Fruit fly (Drosophila melanogaster) whole organism, pupa: ENCODE measurements around the gene Dbp73D.

ENCODE experiments used
- CG10348 ChIP-seq: fragments of 200-800 bp; sonication (Bioruptor generic); IDR thresholded peaks from 2 replicates; pipeline ENCODE4 v1.3.6; 2022; ENCODE audit warnings: missing biosample characterization, missing genetic modification characterization
- CG12605 ChIP-seq: fragments of 200-800 bp; sonication (Bioruptor generic); IDR thresholded peaks from 2 replicates; pipeline ENCODE4 v1.3.6; 2022; ENCODE audit warnings: missing biosample characterization, missing genetic modification characterization
- CG13204 ChIP-seq: fragments of 200-800 bp; sonication (Bioruptor generic); optimal IDR thresholded peaks from 2 replicates; lab custom pipeline; 2018; ENCODE audit warnings: missing biosample characterization, mild to moderate bottlenecking, missing genetic modification characterization, moderate library complexity
- CG14655 ChIP-seq: fragments of 200-800 bp; sonication (Bioruptor generic); optimal IDR thresholded peaks from 3 replicates; lab custom pipeline; 2017; ENCODE audit warnings: mild to moderate bottlenecking, missing biosample characterization, missing genetic modification reagents, missing genetic modification characterization
- CG15710 ChIP-seq: fragments of 200-800 bp; sonication (Bioruptor generic); optimal IDR thresholded peaks from 2 replicates; lab custom pipeline; 2018; ENCODE audit warnings: missing biosample characterization, mild to moderate bottlenecking, missing genetic modification characterization, moderate library complexity
- CG17806 ChIP-seq: fragments of 200-800 bp; sonication (Bioruptor generic); optimal IDR thresholded peaks from 2 replicates; lab custom pipeline; 2018; ENCODE audit warnings: missing biosample characterization, mild to moderate bottlenecking, missing genetic modification characterization, moderate library complexity
- CG32121 ChIP-seq: fragments of 200-800 bp; sonication (Bioruptor generic); IDR thresholded peaks from 2 replicates; pipeline ENCODE4 v1.3.6; 2022; ENCODE audit warnings: missing biosample characterization, missing genetic modification characterization
- CG34367 ChIP-seq: fragments of 200-800 bp; sonication (Bioruptor generic); optimal IDR thresholded peaks from 2 replicates; lab custom pipeline; 2018; ENCODE audit warnings: missing biosample characterization, mild to moderate bottlenecking, missing genetic modification characterization
- CG4496 ChIP-seq: fragments of 200-800 bp; sonication (Bioruptor generic); IDR thresholded peaks from 3 replicates; pipeline ENCODE4 v1.3.6; 2022; ENCODE audit warnings: missing biosample characterization, missing genetic modification characterization
- CG8159 ChIP-seq: fragments of 200-800 bp; sonication (Bioruptor generic); optimal IDR thresholded peaks from 3 replicates; lab custom pipeline; 2018; ENCODE audit warnings: missing biosample characterization, mild to moderate bottlenecking, missing genetic modification characterization, moderate library complexity
- CG8301 ChIP-seq: fragments of 200-800 bp; sonication (Bioruptor generic); optimal IDR thresholded peaks from 2 replicates; lab custom pipeline; 2018; ENCODE audit warnings: missing biosample characterization, mild to moderate bottlenecking, missing genetic modification characterization
- CG9948 ChIP-seq: fragments of 200-800 bp; sonication (Bioruptor generic); optimal IDR thresholded peaks from 2 replicates; lab custom pipeline; 2018; ENCODE audit warnings: missing biosample characterization, mild to moderate bottlenecking, missing genetic modification characterization, moderate library complexity
- D1 ChIP-seq: fragments of 200-800 bp; sonication (Bioruptor generic); optimal IDR thresholded peaks from 2 replicates; lab custom pipeline; 2018; ENCODE audit warnings: missing biosample characterization, mild to moderate bottlenecking, missing genetic modification characterization, moderate library complexity
- EcR ChIP-seq: fragments of 200-800 bp; sonication (Bioruptor generic); optimal IDR thresholded peaks from 3 replicates; lab custom pipeline; 2019; ENCODE audit warnings: missing biosample characterization, missing genetic modification characterization, mild to moderate bottlenecking, moderate library complexity, missing genetic modification reagents
- Ets98B ChIP-seq: fragments of 200-800 bp; sonication (Bioruptor generic); IDR thresholded peaks from 2 replicates; pipeline ENCODE4 v1.3.6; 2022; ENCODE audit warnings: missing biosample characterization, missing genetic modification characterization
- Pif1A ChIP-seq: fragments of 200-800 bp; sonication (Bioruptor generic); optimal IDR thresholded peaks from 3 replicates; lab custom pipeline; 2016; ENCODE audit warnings: missing biosample characterization, missing genetic modification characterization
- Pif1B ChIP-seq: fragments of 200-800 bp; sonication (Bioruptor generic); optimal IDR thresholded peaks from 3 replicates; lab custom pipeline; 2016; ENCODE audit warnings: missing biosample characterization, missing genetic modification characterization
- Snoo ChIP-seq: fragments of 200-800 bp; sonication (Bioruptor generic); optimal IDR thresholded peaks from 3 replicates; lab custom pipeline; 2017; ENCODE audit warnings: missing biosample characterization, mild to moderate bottlenecking, missing genetic modification characterization, inconsistent platforms
- fd96Ca ChIP-seq: fragments of 200-800 bp; sonication (Bioruptor generic); IDR thresholded peaks from 3 replicates; pipeline ENCODE4 v1.3.6; 2022; ENCODE audit warnings: missing biosample characterization, missing genetic modification characterization
- gl ChIP-seq: fragments of 200-800 bp; sonication (Bioruptor generic); optimal IDR thresholded peaks from 2 replicates; lab custom pipeline; 2018; ENCODE audit warnings: missing biosample characterization, mild to moderate bottlenecking, missing genetic modification characterization
- rn ChIP-seq: fragments of 200-800 bp; sonication (Bioruptor generic); IDR thresholded peaks from 2 replicates; pipeline ENCODE4 v1.3.6; 2022; ENCODE audit warnings: missing biosample characterization, missing genetic modification characterization

Gene Dbp73D

DNA sequence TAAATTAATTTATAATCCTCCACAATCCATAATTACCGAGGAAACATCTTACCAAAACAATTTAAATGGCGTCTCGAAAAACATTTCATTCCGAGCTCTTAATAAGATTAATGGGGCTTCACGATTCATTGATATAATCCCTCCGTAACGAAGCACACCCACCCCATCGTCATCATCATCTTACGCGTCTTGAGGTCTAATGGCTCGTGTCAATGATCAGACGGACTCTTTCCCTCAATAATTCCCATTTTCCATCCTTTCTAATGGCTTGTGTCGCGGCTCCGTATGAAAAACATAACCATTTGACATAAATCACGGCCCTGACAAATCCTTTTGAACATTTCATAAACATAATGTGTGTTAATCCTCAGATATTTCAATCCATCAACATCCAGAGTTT lies 36.3 kb upstream of the Dbp73D start:
- TF ChIP-seq EcR (GFP tag; lab: Kevin White, UChicago) (no peak), CG8301 (tag; lab: Kevin White, UChicago) (no peak), fd96Ca (GFP tag; lab: Robert Waterston, UW) (no peak), CG14655 (GFP tag; lab: Kevin White, UChicago) (no peak), CG12605 (GFP tag; lab: Robert Waterston, UW) (no peak), CG34367 (tag; lab: Kevin White, UChicago) (no peak), CG15710 (tag; lab: Kevin White, UChicago) (no peak), Snoo (tag; lab: Kevin White, UChicago) (no peak), Pif1B (GFP tag; lab: Kevin White, UChicago) (no peak), CG32121 (GFP tag; lab: Robert Waterston, UW) (no peak), CG10348 (GFP tag; lab: Robert Waterston, UW) (no peak), Pif1A (GFP tag; lab: Kevin White, UChicago) (no peak), CG17806 (tag; lab: Kevin White, UChicago) (no peak), Ets98B (no peak), CG13204 (GFP tag; lab: Kevin White, UChicago) (no peak), gl (tag; lab: Kevin White, UChicago) (no peak)

DNA sequence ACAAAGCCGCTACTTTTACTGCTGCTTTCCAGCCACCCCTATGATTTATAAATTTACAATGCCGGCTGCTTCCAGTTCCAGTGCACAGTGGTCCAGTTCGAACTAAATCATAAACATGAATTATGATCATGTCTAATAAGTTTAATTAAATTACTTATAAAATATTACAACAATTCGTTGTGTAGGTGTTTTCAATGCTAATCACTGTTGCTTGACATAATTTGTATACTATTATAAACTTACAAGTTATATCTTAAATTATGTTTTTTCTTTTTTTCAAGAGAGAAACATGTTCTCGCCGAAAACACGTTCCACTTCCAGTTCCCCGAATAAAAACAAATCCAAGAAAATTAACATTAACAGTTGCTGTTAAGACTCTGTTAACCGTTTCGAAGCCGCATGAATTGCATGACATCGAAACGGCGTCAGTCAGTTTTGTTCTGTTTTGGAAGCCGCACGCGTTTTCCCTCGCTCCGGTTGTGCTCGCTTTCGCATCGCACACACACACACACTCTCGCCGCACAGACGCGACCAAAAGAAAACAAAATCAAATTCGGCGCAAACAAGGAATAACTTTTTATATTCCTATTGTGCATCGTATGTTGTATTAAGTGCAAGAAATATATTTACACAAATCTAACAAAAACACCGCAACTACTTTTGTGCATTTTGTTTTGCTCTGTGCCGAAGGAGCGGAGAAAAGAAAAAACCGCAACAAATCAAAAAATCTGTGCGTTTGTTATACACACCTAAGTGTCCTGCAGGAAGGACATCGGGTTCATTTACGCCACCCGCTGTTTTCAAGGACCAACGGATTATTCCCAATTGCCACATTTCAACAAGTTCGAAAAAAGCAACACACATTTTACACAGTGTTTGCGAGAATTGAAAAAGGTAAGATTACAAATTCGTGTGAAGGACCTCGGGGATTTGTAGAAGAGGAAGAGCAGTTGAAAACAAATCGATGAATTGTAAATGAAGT lies 35.3 kb upstream of the Dbp73D start, which contains the start of gene Nrt:
Gene Nrt, plus strand, starts transcription at position 426 of the 982 bp plus-strand sequence.
- TF ChIP-seq EcR (GFP tag; lab: Kevin White, UChicago) (peak; percentile 38), CG8301 (tag; lab: Kevin White, UChicago) (peak; percentile 64), CG4496 (peak; percentile 63; the same call in 1 of the 3 replicates), CG10348 (GFP tag; lab: Robert Waterston, UW) (no peak), CG17806 (tag; lab: Kevin White, UChicago) (peak; percentile 67), CG15710 (tag; lab: Kevin White, UChicago) (peak; percentile 61), CG34367 (tag; lab: Kevin White, UChicago) (peak; percentile 68), Snoo (tag; lab: Kevin White, UChicago) (peak; percentile 36), D1 (tag; lab: Kevin White, UChicago) (no peak), rn (GFP tag; lab: Robert Waterston, UW) (no peak), CG13204 (GFP tag; lab: Kevin White, UChicago) (peak; percentile 29), Pif1B (GFP tag; lab: Kevin White, UChicago) (peak; percentile 69), fd96Ca (GFP tag; lab: Robert Waterston, UW) (peak; percentile 8; the same call in 1 of the 3 replicates), Pif1A (GFP tag; lab: Kevin White, UChicago) (peak; percentile 72), CG12605 (GFP tag; lab: Robert Waterston, UW) (peak; percentile 86), Ets98B (peak; percentile 60), CG14655 (GFP tag; lab: Kevin White, UChicago) (peak; percentile 65), gl (tag; lab: Kevin White, UChicago) (peak; percentile 47), CG8159 (peak; percentile 77), CG32121 (GFP tag; lab: Robert Waterston, UW) (peak; percentile 65; the same call in 1 of the 2 replicates), CG9948 (tag; lab: Kevin White, UChicago) (peak; percentile 38)
- TF ChIP-seq, all 21 proteins: peak for 18

DNA sequence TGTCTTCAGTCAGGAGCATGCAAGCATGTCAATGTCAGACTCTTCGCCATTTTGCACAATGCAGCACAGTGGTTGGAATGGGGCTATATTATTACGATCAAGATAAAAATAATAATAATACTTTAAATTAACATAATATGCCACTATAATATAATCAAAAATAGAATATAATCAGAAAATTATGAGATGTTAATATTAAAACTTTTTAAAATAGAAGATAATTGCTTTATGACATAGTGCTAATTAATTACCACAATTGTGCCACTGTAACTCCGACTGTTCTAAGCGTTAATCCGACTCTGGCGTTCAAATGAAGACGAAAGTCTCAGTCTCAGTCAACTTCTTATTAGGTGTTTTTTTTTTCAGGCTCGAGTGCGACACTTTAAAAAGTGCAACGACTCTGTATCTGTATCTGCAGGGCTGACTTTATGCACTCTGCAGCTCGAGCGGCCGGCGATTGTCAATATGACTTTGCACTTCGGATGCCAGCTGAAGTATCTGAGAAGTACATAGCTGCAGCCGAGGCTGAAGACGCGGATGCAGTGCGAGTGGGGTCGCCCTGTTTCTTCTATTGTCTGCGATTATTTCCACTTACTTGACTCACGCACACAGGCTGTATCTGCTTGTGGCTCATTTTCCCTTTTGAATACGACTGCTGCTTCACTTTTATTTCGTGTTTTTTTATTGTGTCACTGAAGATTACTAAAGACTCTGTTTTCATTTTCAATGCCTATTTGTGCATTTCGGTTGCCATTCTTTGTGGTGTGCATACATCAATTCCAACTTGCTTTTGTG lies 31.8 kb upstream of the Dbp73D start:
- TF ChIP-seq D1 (tag; lab: Kevin White, UChicago) (no peak), CG14655 (GFP tag; lab: Kevin White, UChicago) (peak; percentile 78), rn (GFP tag; lab: Robert Waterston, UW) (no peak), fd96Ca (GFP tag; lab: Robert Waterston, UW) (no peak), Snoo (tag; lab: Kevin White, UChicago) (no peak), CG8159 (peak; percentile 78), CG34367 (tag; lab: Kevin White, UChicago) (peak; percentile 77), Ets98B (no peak), gl (tag; lab: Kevin White, UChicago) (no peak), Pif1B (GFP tag; lab: Kevin White, UChicago) (peak; percentile 77), CG10348 (GFP tag; lab: Robert Waterston, UW) (no peak), CG9948 (tag; lab: Kevin White, UChicago) (peak; percentile 78), CG4496 (no peak), EcR (GFP tag; lab: Kevin White, UChicago) (peak; percentile 72), CG15710 (tag; lab: Kevin White, UChicago) (peak; percentile 79), Pif1A (GFP tag; lab: Kevin White, UChicago) (peak; percentile 56), CG8301 (tag; lab: Kevin White, UChicago) (peak; percentile 41), CG12605 (GFP tag; lab: Robert Waterston, UW) (no peak), CG13204 (GFP tag; lab: Kevin White, UChicago) (no peak), CG17806 (tag; lab: Kevin White, UChicago) (peak; percentile 78), CG32121 (GFP tag; lab: Robert Waterston, UW) (no peak)

DNA sequence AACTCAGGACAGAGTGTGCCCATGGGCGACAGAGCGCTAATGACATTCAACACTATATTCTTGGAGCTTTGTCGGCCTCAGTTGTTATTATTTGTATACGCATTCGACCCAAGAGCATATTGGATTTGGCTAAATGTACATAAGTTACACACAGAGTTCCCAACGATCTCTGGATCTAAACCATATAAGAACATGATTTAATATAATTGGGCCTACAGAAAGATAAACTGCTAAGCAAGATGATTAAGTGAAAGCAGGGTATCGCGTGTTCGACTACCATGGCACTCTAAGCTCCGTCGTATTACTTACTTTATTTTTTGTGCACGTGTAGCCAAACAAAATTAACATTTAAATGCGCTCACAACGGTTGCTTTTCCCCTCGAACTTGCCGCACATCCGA lies 29.7 kb upstream of the Dbp73D start:
- TF ChIP-seq rn (GFP tag; lab: Robert Waterston, UW), result no peak
- TF ChIP-seq EcR (GFP tag; lab: Kevin White, UChicago), result no peak
- TF ChIP-seq Pif1A (GFP tag; lab: Kevin White, UChicago), result no peak
- no peak for TF ChIP-seq gl (tag; lab: Kevin White, UChicago)
- no peak for TF ChIP-seq Ets98B
- peak; percentile 12 for TF ChIP-seq CG17806 (tag; lab: Kevin White, UChicago)
- TF ChIP-seq fd96Ca (GFP tag; lab: Robert Waterston, UW), result no peak
- TF ChIP-seq CG34367 (tag; lab: Kevin White, UChicago), result no peak
- TF ChIP-seq CG15710 (tag; lab: Kevin White, UChicago), result no peak
- peak; percentile 23 for TF ChIP-seq CG14655 (GFP tag; lab: Kevin White, UChicago)
- no peak for TF ChIP-seq CG32121 (GFP tag; lab: Robert Waterston, UW)
- peak; percentile 35 for TF ChIP-seq CG8301 (tag; lab: Kevin White, UChicago)
- no peak for TF ChIP-seq CG4496
- TF ChIP-seq Snoo (tag; lab: Kevin White, UChicago), result no peak
- no peak for TF ChIP-seq CG8159
- peak; percentile 29 for TF ChIP-seq CG9948 (tag; lab: Kevin White, UChicago)
- no peak for TF ChIP-seq CG13204 (GFP tag; lab: Kevin White, UChicago)
- TF ChIP-seq CG12605 (GFP tag; lab: Robert Waterston, UW), result no peak
- no peak for TF ChIP-seq CG10348 (GFP tag; lab: Robert Waterston, UW)
- no peak for TF ChIP-seq D1 (tag; lab: Kevin White, UChicago)
- no peak for TF ChIP-seq Pif1B (GFP tag; lab: Kevin White, UChicago)
